Fruit fly (Drosophila melanogaster) whole organism, adult: ENCODE measurements around the gene Pex16.

Experiments used
- CG11617 ChIP-seq: fragments of 200-800 bp; sonication (Bioruptor generic); optimal IDR thresholded peaks from 2 replicates; lab custom pipeline; 2017; ENCODE audit warnings: mild to moderate bottlenecking, missing biosample characterization, missing genetic modification reagents, missing genetic modification characterization
- CG12768 ChIP-seq: fragments of 200-800 bp; sonication (Bioruptor generic); optimal IDR thresholded peaks from 2 replicates; lab custom pipeline; 2017; ENCODE audit warnings: missing biosample characterization, missing genetic modification characterization, mild to moderate bottlenecking, moderate library complexity, missing genetic modification reagents
- CG14711 ChIP-seq: fragments of 200-800 bp; sonication (Bioruptor generic); optimal IDR thresholded peaks from 2 replicates; lab custom pipeline; 2018; ENCODE audit warnings: missing biosample characterization, mild to moderate bottlenecking, missing genetic modification characterization, moderate library complexity
- CG1620 ChIP-seq: fragments of 200-800 bp; sonication (Bioruptor generic); optimal IDR thresholded peaks from 2 replicates; lab custom pipeline; 2016; ENCODE audit warnings: missing biosample characterization, missing genetic modification characterization
- CG33017 ChIP-seq: fragments of 200-800 bp; sonication (Bioruptor generic); optimal IDR thresholded peaks from 2 replicates; lab custom pipeline; 2018; ENCODE audit warnings: missing biosample characterization, mild to moderate bottlenecking, missing genetic modification characterization, moderate library complexity
- CG5204 ChIP-seq: fragments of 200-800 bp; sonication (Bioruptor generic); optimal IDR thresholded peaks from 2 replicates; lab custom pipeline; 2016; ENCODE audit warnings: missing biosample characterization, missing genetic modification characterization
- CG7045 ChIP-seq: fragments of 200-800 bp; sonication (Bioruptor generic); optimal IDR thresholded peaks from 2 replicates; lab custom pipeline; 2017; ENCODE audit warnings: missing biosample characterization, mild to moderate bottlenecking, missing genetic modification characterization
- CG7101 ChIP-seq: fragments of 200-800 bp; sonication (Bioruptor generic); optimal IDR thresholded peaks from 2 replicates; lab custom pipeline; 2018; ENCODE audit warnings: missing biosample characterization, mild to moderate bottlenecking, missing genetic modification characterization, moderate library complexity
- Clk ChIP-seq: fragments of 200-800 bp; sonication (Bioruptor generic); optimal IDR thresholded peaks from 2 replicates; lab custom pipeline; 2017; ENCODE audit warnings: missing biosample characterization, missing genetic modification characterization
- Crg-1 ChIP-seq: fragments of 200-800 bp; sonication (Bioruptor generic); optimal IDR thresholded peaks from 2 replicates; lab custom pipeline; 2016; ENCODE audit warnings: missing biosample characterization, missing genetic modification characterization
- Hr96 ChIP-seq: fragments of 200-800 bp; sonication (Bioruptor generic); optimal IDR thresholded peaks from 2 replicates; lab custom pipeline; 2016; ENCODE audit warnings: missing biosample characterization, missing genetic modification characterization
- Mnt ChIP-seq: fragments of 200-800 bp; sonication (Bioruptor generic); optimal IDR thresholded peaks from 2 replicates; lab custom pipeline; 2016; ENCODE audit warnings: missing biosample characterization, mild to moderate bottlenecking, missing genetic modification characterization
- bab1 ChIP-seq: fragments of 200-800 bp; sonication (Bioruptor generic); optimal IDR thresholded peaks from 3 replicates; lab custom pipeline; 2019; ENCODE audit warnings: missing biosample characterization, mild to moderate bottlenecking, missing genetic modification characterization, moderate library complexity
- cic ChIP-seq: fragments of 200-800 bp; sonication (Bioruptor generic); optimal IDR thresholded peaks from 2 replicates; lab custom pipeline; 2017; ENCODE audit warnings: missing biosample characterization, mild to moderate bottlenecking, missing genetic modification characterization, moderate library complexity
- cnc ChIP-seq, 2 experiments: fragments of >200 bp; optimal IDR thresholded peaks; 2 replicates each; lab custom pipeline; 2017
- kay ChIP-seq: fragments of 200-800 bp; sonication (Bioruptor generic); peaks from one replicate; lab custom pipeline; 2016; ENCODE audit warnings: missing biosample characterization, missing genetic modification characterization, borderline replicate concordance
- ovo ChIP-seq: fragments of 200-800 bp; sonication (Bioruptor generic); optimal IDR thresholded peaks from 2 replicates; lab custom pipeline; 2016; ENCODE audit warnings: missing biosample characterization, missing genetic modification characterization
- pad ChIP-seq: fragments of 200-800 bp; sonication (Bioruptor generic); optimal IDR thresholded peaks from 3 replicates; lab custom pipeline; 2017; ENCODE audit warnings: missing biosample characterization, missing genetic modification characterization, mild to moderate bottlenecking, moderate library complexity, missing genetic modification reagents
- tj ChIP-seq: fragments of 200-800 bp; sonication (Bioruptor generic); optimal IDR thresholded peaks from 3 replicates; lab custom pipeline; 2017; ENCODE audit warnings: missing biosample characterization, mild to moderate bottlenecking, missing genetic modification characterization, moderate library complexity
- toe ChIP-seq: fragments of 200-800 bp; sonication (Bioruptor generic); optimal IDR thresholded peaks from 2 replicates; lab custom pipeline; 2016; ENCODE audit warnings: missing biosample characterization, missing genetic modification characterization

Gene Pex16

dm6 chr3L:20784812-20785671 is 7.0 kb upstream of the Pex16 start:
- TF ChIP-seq ovo (GFP tag; lab: Kevin White, UChicago) (peak; percentile 93), cnc (optimal IDR thresholded peaks at IDR 0.05; lab: Kevin White, UChicago) (no peak), pad (GFP tag; lab: Kevin White, UChicago) (peak; percentile 68), Crg-1 (GFP tag; lab: Kevin White, UChicago) (peak; percentile 31), CG12768 (GFP tag; lab: Kevin White, UChicago) (peak; percentile 5), tj (GFP tag; lab: Kevin White, UChicago) (peak; percentile 47), CG1620 (GFP tag; lab: Kevin White, UChicago) (peak; percentile 15), kay (GFP tag; lab: Kevin White, UChicago) (no peak), cic (GFP tag; lab: Kevin White, UChicago) (peak; percentile 62), Hr96 (GFP tag; lab: Kevin White, UChicago) (peak; percentile 60), CG33017 (tag; lab: Kevin White, UChicago) (peak; percentile 39), Clk (GFP tag; lab: Kevin White, UChicago) (no peak), Mnt (GFP tag; lab: Kevin White, UChicago) (peak; percentile 58), toe (GFP tag; lab: Kevin White, UChicago) (peak; percentile 73), CG14711 (tag; lab: Kevin White, UChicago) (no peak), CG7045 (peak; percentile 4), CG5204 (GFP tag; lab: Kevin White, UChicago) (no peak), CG11617 (GFP tag; lab: Kevin White, UChicago) (peak; percentile 54), CG7101 (tag; lab: Kevin White, UChicago) (peak; percentile 47), bab1 (GFP tag; lab: Kevin White, UChicago) (peak; percentile 49)

dm6 chr3L:20784394-20784793 is 6.3 kb upstream of the Pex16 start:
- TF ChIP-seq pad (GFP tag; lab: Kevin White, UChicago) = no peak
- no peak for TF ChIP-seq Crg-1 (GFP tag; lab: Kevin White, UChicago)
- no peak for TF ChIP-seq CG14711 (tag; lab: Kevin White, UChicago)
- no peak for TF ChIP-seq cic (GFP tag; lab: Kevin White, UChicago)
- TF ChIP-seq toe (GFP tag; lab: Kevin White, UChicago) = no peak
- TF ChIP-seq CG12768 (GFP tag; lab: Kevin White, UChicago) = no peak
- no peak for TF ChIP-seq Clk (GFP tag; lab: Kevin White, UChicago)
- TF ChIP-seq ovo (GFP tag; lab: Kevin White, UChicago) = no peak
- no peak for TF ChIP-seq CG11617 (GFP tag; lab: Kevin White, UChicago)
- no peak for TF ChIP-seq CG5204 (GFP tag; lab: Kevin White, UChicago)
- no peak for TF ChIP-seq CG1620 (GFP tag; lab: Kevin White, UChicago)
- no peak for TF ChIP-seq CG7045
- TF ChIP-seq tj (GFP tag; lab: Kevin White, UChicago) = no peak
- no peak for TF ChIP-seq Hr96 (GFP tag; lab: Kevin White, UChicago)
- TF ChIP-seq CG33017 (tag; lab: Kevin White, UChicago) = no peak
- TF ChIP-seq cnc (optimal IDR thresholded peaks at IDR 0.05; lab: Kevin White, UChicago) = no peak
- no peak for TF ChIP-seq kay (GFP tag; lab: Kevin White, UChicago)
- no peak for TF ChIP-seq bab1 (GFP tag; lab: Kevin White, UChicago)
- no peak for TF ChIP-seq CG7101 (tag; lab: Kevin White, UChicago)

- TF ChIP-seq CG5204 (GFP tag; lab: Kevin White, UChicago) (no peak), CG1620 (GFP tag; lab: Kevin White, UChicago) (no peak), cnc (optimal IDR thresholded peaks at IDR 0.05; lab: Kevin White, UChicago) (no peak), Clk (GFP tag; lab: Kevin White, UChicago) (no peak), CG12768 (GFP tag; lab: Kevin White, UChicago) (no peak), Hr96 (GFP tag; lab: Kevin White, UChicago) (no peak), toe (GFP tag; lab: Kevin White, UChicago) (no peak), ovo (GFP tag; lab: Kevin White, UChicago) (no peak), kay (GFP tag; lab: Kevin White, UChicago) (no peak), tj (GFP tag; lab: Kevin White, UChicago) (no peak), cic (GFP tag; lab: Kevin White, UChicago) (no peak), CG7045 (no peak)
These were observed 568 bp downstream of the Pex16 start for dm6 chr3L:20777496-20777895.

dm6 chr3L:20772647-20773015 is 5.4 kb downstream of the Pex16 start:
- TF ChIP-seq pad (GFP tag; lab: Kevin White, UChicago) = no peak
- TF ChIP-seq CG33017 (tag; lab: Kevin White, UChicago) = no peak
- no peak for TF ChIP-seq cic (GFP tag; lab: Kevin White, UChicago)
- no peak for TF ChIP-seq toe (GFP tag; lab: Kevin White, UChicago)
- TF ChIP-seq bab1 (GFP tag; lab: Kevin White, UChicago) = no peak
- TF ChIP-seq CG7045 = no peak
- TF ChIP-seq tj (GFP tag; lab: Kevin White, UChicago) = no peak
- TF ChIP-seq CG7101 (tag; lab: Kevin White, UChicago) = no peak
- no peak for TF ChIP-seq Clk (GFP tag; lab: Kevin White, UChicago)
- no peak for TF ChIP-seq ovo (GFP tag; lab: Kevin White, UChicago)
- no peak for TF ChIP-seq Crg-1 (GFP tag; lab: Kevin White, UChicago)
- no peak for TF ChIP-seq CG11617 (GFP tag; lab: Kevin White, UChicago)
- TF ChIP-seq cnc (optimal IDR thresholded peaks at IDR 0.05; lab: Kevin White, UChicago) = no peak
- no peak for TF ChIP-seq CG1620 (GFP tag; lab: Kevin White, UChicago)
- no peak for TF ChIP-seq Hr96 (GFP tag; lab: Kevin White, UChicago)
- no peak for TF ChIP-seq CG14711 (tag; lab: Kevin White, UChicago)
